Fruit fly (Drosophila melanogaster): Measurements from ENCODE around the gene CG1307.
A peak's percentile ranks its signal among the peaks of the same experiment; 100 is the strongest.

CG1307 gene

dm6 chr3R:6657278-6658246 is at the start of gene CG1307, which contains the start of gene twr:
TSS of gene CG1307 (minus strand) at chr3R:6657442.
TSS of gene twr (plus strand) at chr3R:6657882.
- TF ChIP-seq eg (GFP tag; IDR thresholded peaks at IDR 0.05) (peak; percentile 59; the same call in 2 of the 3 replicates), esn (GFP tag; optimal IDR thresholded peaks at IDR 0.05) (peak; percentile 13), CG15336 (GFP tag; IDR thresholded peaks at IDR 0.05) (0 out of 2 replicates have a peak, but pooled peaks have one; percentile 42), CG6792 (GFP tag; optimal IDR thresholded peaks at IDR 0.05) (no peak), CG3032 (tag; optimal IDR thresholded peaks at IDR 0.05) (peak; percentile 2), achi (GFP tag; optimal IDR thresholded peaks at IDR 0.05) (peak; percentile 96), ss (GFP tag; optimal IDR thresholded peaks at IDR 0.05) (no peak), CG8119 (GFP tag; IDR thresholded peaks at IDR 0.05) (peak; percentile 21; the same call in 1 of the 3 replicates)

DNA sequence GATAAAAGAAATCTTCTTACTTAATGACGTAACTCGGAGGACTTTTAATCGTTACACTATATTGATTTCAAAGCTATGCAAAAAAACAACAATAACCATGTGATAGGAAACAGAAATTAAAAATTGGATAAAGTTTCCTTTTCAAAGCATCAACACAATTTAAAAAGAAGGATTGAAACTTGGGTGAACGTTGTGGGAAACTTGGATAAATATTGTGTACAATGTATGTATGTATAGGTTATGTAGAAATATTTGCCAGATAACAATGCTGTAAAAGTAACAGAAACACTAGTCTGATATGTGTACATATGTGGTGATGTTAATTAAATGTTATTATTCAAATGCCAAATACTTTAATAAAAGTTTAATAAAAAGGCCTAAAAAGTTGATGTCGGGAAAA is 49.1 kb upstream of the CG1307 start:
- TF ChIP-seq OdsH (GFP tag; optimal IDR thresholded peaks at IDR 0.05) (no peak), Eip75B (GFP tag; optimal IDR thresholded peaks at IDR 0.05) (no peak), salr (GFP tag; optimal IDR thresholded peaks at IDR 0.05) (no peak), CG7368 (GFP tag; optimal IDR thresholded peaks at IDR 0.05) (no peak), CG4318 (GFP tag; optimal IDR thresholded peaks at IDR 0.05) (no peak), Sox102F (GFP tag; optimal IDR thresholded peaks at IDR 0.05) (no peak), CG9139 (GFP tag; optimal IDR thresholded peaks at IDR 0.05) (no peak), CG10669 (GFP tag; optimal IDR thresholded peaks at IDR 0.05) (no peak), CG32006 (GFP tag; optimal IDR thresholded peaks at IDR 0.05) (no peak), CG6792 (GFP tag; optimal IDR thresholded peaks at IDR 0.05) (no peak), CG6163 (GFP tag; IDR thresholded peaks at IDR 0.05) (no peak), Hr4 (GFP tag; optimal IDR thresholded peaks at IDR 0.05) (no peak), Ets96B (tag; optimal IDR thresholded peaks at IDR 0.05) (no peak), Eip78C (GFP tag) (no peak), dsx (GFP tag; optimal IDR thresholded peaks at IDR 0.05; ENCODE audit: poor library complexity, severe bottlenecking) (no peak), Hr38 (GFP tag; optimal IDR thresholded peaks at IDR 0.05) (no peak), Hr39 (GFP tag; optimal IDR thresholded peaks at IDR 0.05) (no peak), CG3032 (tag; optimal IDR thresholded peaks at IDR 0.05) (no peak), lz (GFP tag; optimal IDR thresholded peaks at IDR 0.05) (no peak), ss (GFP tag; optimal IDR thresholded peaks at IDR 0.05) (no peak)

DNA sequence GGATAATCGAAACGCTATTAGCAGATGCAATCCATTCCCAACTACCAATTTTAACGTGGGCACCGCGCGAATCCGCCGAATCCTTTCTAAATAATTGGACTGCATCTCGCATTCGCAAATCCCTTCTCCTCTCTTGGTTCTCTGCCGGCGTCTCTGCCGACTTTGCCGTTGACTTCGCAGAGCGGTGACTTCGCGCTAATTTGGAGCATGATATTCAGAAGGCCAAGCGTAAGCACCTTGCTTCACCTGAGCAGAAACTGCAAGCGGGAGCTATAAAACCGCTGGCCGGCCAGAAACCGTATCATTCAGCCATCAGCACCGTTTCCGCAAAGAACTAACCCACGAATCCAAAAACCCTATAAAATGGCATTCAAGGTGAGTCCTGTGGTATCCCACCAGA is 46.5 kb upstream of the CG1307 start, which contains the start of gene Ccp84Aa:
TSS of gene Ccp84Aa (plus strand) at position 301 of the 400 bp plus-strand sequence.
- no peak for TF ChIP-seq CG11902 (GFP tag; optimal IDR thresholded peaks at IDR 0.05)
- TF ChIP-seq CG10669 (GFP tag; optimal IDR thresholded peaks at IDR 0.05) = no peak
- no peak for TF ChIP-seq CG32006 (GFP tag; optimal IDR thresholded peaks at IDR 0.05)
- no peak for TF ChIP-seq CG6276 (GFP tag; optimal IDR thresholded peaks at IDR 0.05)
- TF ChIP-seq esn (GFP tag; optimal IDR thresholded peaks at IDR 0.05) = no peak
- no peak for TF ChIP-seq pdm3 (GFP tag; optimal IDR thresholded peaks at IDR 0.05)
- no peak for TF ChIP-seq Met (GFP tag; optimal IDR thresholded peaks at IDR 0.05)
- TF ChIP-seq fkh (GFP tag; optimal IDR thresholded peaks at IDR 0.05) = no peak
- TF ChIP-seq Sox15 (GFP tag; optimal IDR thresholded peaks at IDR 0.05) = no peak
- TF ChIP-seq CG8632 (GFP tag; optimal IDR thresholded peaks at IDR 0.05) = no peak

dm6 chr3R:6702777-6703176 is 45.5 kb upstream of the CG1307 start, which contains the start of gene Ccp84Ab:
TSS of gene Ccp84Ab (minus strand) at chr3R:6702877.
- TF ChIP-seq CG6808 (GFP tag; optimal IDR thresholded peaks at IDR 0.05) (no peak), ss (GFP tag; optimal IDR thresholded peaks at IDR 0.05) (no peak), CG31627 (GFP tag; optimal IDR thresholded peaks at IDR 0.05) (no peak), CG11762 (GFP tag; optimal IDR thresholded peaks at IDR 0.05; ENCODE audit: insufficient read depth) (no peak), CG10631 (GFP tag; optimal IDR thresholded peaks at IDR 0.05) (no peak), Ets96B (tag; optimal IDR thresholded peaks at IDR 0.05) (no peak), CG8119 (GFP tag; IDR thresholded peaks at IDR 0.05) (no peak), fd85E (GFP tag; optimal IDR thresholded peaks at IDR 0.05) (no peak)

Data from whole organism, prepupa.